Worm (Caenorhabditis elegans) whole organism, young adult: ENCODE data around the gene M01F1.9.

Experiments
- F33H1.4 ChIP-seq: fragments of 200-800 bp; sonication (Bioruptor generic); IDR thresholded peaks from 2 replicates; pipeline ENCODE4 v1.3.6; 2022; ENCODE audit warnings: missing genetic modification reagents, missing genetic modification characterization, missing compliant biosample characterization
- Y67H2A.10 ChIP-seq: fragments of 200-800 bp; sonication (Bioruptor generic); conservative IDR thresholded peaks from 2 replicates; pipeline ENCODE4 v1.3.6; 2022; ENCODE audit warnings: missing genetic modification reagents, missing genetic modification characterization, missing compliant biosample characterization
- ccch-3 ChIP-seq: fragments of 200-800 bp; sonication (Bioruptor generic); optimal IDR thresholded peaks from 2 replicates; lab custom pipeline; 2018; ENCODE audit warnings: mild to moderate bottlenecking, missing genetic modification characterization, missing compliant biosample characterization
- hrde-1 ChIP-seq: sonication (generic microtip); optimal IDR thresholded peaks from 2 replicates; lab custom pipeline; 2016; ENCODE audit warnings: missing genetic modification characterization, mild to moderate bottlenecking, missing compliant biosample characterization, moderate library complexity, missing genotype, missing genetic modification reagents, borderline replicate concordance
- nhr-120 ChIP-seq: fragments of 200-800 bp; sonication (Bioruptor generic); IDR thresholded peaks from 2 replicates; pipeline ENCODE4 v1.3.6; 2022; ENCODE audit warnings: missing genetic modification characterization, missing compliant biosample characterization
- pha-4 ChIP-seq: fragments of 150-350 bp; sonication (generic microtip); optimal IDR thresholded peaks from 2 replicates; lab custom pipeline; 2014; ENCODE audit warnings: missing biosample characterization, missing genetic modification reagents, missing genetic modification characterization

ce11 chrIII:3444139-3444538 is 54.7 kb downstream of the M01F1.9 start, which contains the start of gene spe-41:
- TF ChIP-seq F33H1.4 (GFP tag; lab: Robert Waterston, UW) (no peak), pha-4 (tag; lab: Kevin White, UChicago) (no peak), ccch-3 (GFP tag; lab: Kevin White, UChicago) (no peak), nhr-120 (GFP tag; lab: Robert Waterston, UW) (no peak), hrde-1 (tag; lab: Kevin White, UChicago) (no peak), Y67H2A.10 (GFP tag; lab: Robert Waterston, UW) (no peak)
